Worm (Caenorhabditis elegans): ENCODE results near the gene T24B8.4.

ce11 chrII:9097302-9097701 is 26.7 kb upstream of the T24B8.4 start:
- TF ChIP-seq ztf-4 (tag; optimal IDR thresholded peaks at IDR 0.05): no peak
- TF ChIP-seq ama-1 (optimal IDR thresholded peaks at IDR 0.05): no peak
- no peak for TF ChIP-seq lin-13 (GFP tag; optimal IDR thresholded peaks at IDR 0.05)
- TF ChIP-seq gmeb-1 (tag; optimal IDR thresholded peaks at IDR 0.05): no peak
- TF ChIP-seq mdl-1 (tag; optimal IDR thresholded peaks at IDR 0.05): no peak
- no peak for TF ChIP-seq ZK546.5 (tag; optimal IDR thresholded peaks at IDR 0.05)
- TF ChIP-seq snpc-4 (tag; optimal IDR thresholded peaks at IDR 0.05): no peak
- TF ChIP-seq lin-39 (tag; optimal IDR thresholded peaks at IDR 0.05): no peak
